Fruit fly (Drosophila melanogaster): ENCODE measurements around the gene CG5946.

DNA sequence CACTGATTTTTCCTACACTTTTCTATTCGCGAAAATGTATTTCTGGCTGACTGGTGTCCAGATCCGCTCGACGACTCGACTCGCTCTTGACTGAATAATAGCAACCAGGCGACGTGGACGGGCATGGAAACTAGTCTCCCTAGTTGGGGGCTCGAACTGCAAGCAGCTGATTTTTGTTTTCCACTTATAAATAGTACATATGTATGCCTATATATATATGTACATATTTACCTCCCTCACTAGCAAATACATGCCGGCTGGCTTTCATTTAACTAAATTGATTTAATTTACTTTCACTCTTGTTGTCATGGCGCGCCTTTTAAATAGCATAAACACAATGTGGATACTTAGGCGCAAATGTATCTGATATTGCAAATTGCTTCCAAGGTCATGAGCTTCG lies 21.3 kb downstream of the CG5946 start, which contains the start of gene Gcat:
- TF ChIP-seq dmrt99B (tag; optimal IDR thresholded peaks at IDR 0.05) (no peak), CG9817 (tag; optimal IDR thresholded peaks at IDR 0.05) (no peak), E2f2 (GFP tag; IDR thresholded peaks at IDR 0.05) (peak; percentile 26; the same call in 1 of the 2 replicates), CG16863 (GFP tag; optimal IDR thresholded peaks at IDR 0.05) (no peak), dmrt11E (tag; optimal IDR thresholded peaks at IDR 0.05) (no peak), Aef1 (GFP tag; IDR thresholded peaks at IDR 0.05) (no peak), so (GFP tag; IDR thresholded peaks at IDR 0.05) (no peak)

Data from whole organism, embryonic.